ENCODE assay signal across 1 fruit fly cellular context in genomic region chr3R:26036153-26037144, dm6.
TF ChIP-seq lines count a peak whose summit lies in the region.

No protein-coding gene starts in this region.

TF ChIP-seq in whole organism, embryonic, 481 proteins besides CTCF, POLR2A, EP300 and RAD21 (continued from another document):
- peak; percentile 99 for TF ChIP-seq HLHmδ (GFP tag; optimal IDR thresholded peaks at IDR 0.05; lab: Kevin White, UChicago)
- peak; percentile 90 for TF ChIP-seq CG10209 (GFP tag; optimal IDR thresholded peaks at IDR 0.05; lab: Kevin White, UChicago)
- peak; percentile 53; the same call in 1 of the 2 replicates for TF ChIP-seq sisA (GFP tag; IDR thresholded peaks at IDR 0.05; lab: Robert Waterston, UW)
- TF ChIP-seq Hey (tag; optimal IDR thresholded peaks at IDR 0.05; lab: Kevin White, UChicago): no peak
- TF ChIP-seq CG9609 (GFP tag; optimal IDR thresholded peaks at IDR 0.05; lab: Kevin White, UChicago): peak; percentile 60
- no peak for TF ChIP-seq pfk (GFP tag; optimal IDR thresholded peaks at IDR 0.05; lab: Kevin White, UChicago)
- peak; percentile 65 for TF ChIP-seq CG4854 (GFP tag; optimal IDR thresholded peaks at IDR 0.05; lab: Kevin White, UChicago)
- TF ChIP-seq gt (GFP tag; IDR thresholded peaks at IDR 0.05; lab: Robert Waterston, UW): peak; percentile 63; the same call in 1 of the 2 replicates
- TF ChIP-seq Elba2 (GFP tag; optimal IDR thresholded peaks at IDR 0.05; lab: Kevin White, UChicago): peak; percentile 51
- peak; percentile 66 for TF ChIP-seq btn (GFP tag; optimal IDR thresholded peaks at IDR 0.05; lab: Kevin White, UChicago)
- TF ChIP-seq Bteb2 (GFP tag; optimal IDR thresholded peaks at IDR 0.05; lab: Kevin White, UChicago): no peak
- TF ChIP-seq Dref (GFP tag; IDR thresholded peaks at IDR 0.05; lab: Robert Waterston, UW): no peak
- peak; percentile 75 for TF ChIP-seq TFAM (GFP tag; optimal IDR thresholded peaks at IDR 0.05; lab: Kevin White, UChicago)
- no peak for TF ChIP-seq nerfin-2 (GFP tag; IDR thresholded peaks at IDR 0.05; lab: Robert Waterston, UW; ENCODE audit: partially characterized antibody)
- peak; percentile 95 for TF ChIP-seq twi (tag; optimal IDR thresholded peaks at IDR 0.05; lab: Kevin White, UChicago)
- no peak for TF ChIP-seq dimm (GFP tag; IDR thresholded peaks at IDR 0.05; lab: Robert Waterston, UW)
- TF ChIP-seq CG17568 (GFP tag; optimal IDR thresholded peaks at IDR 0.05; lab: Kevin White, UChicago): peak; percentile 82
- TF ChIP-seq CG17829 (tag; optimal IDR thresholded peaks at IDR 0.05; lab: Kevin White, UChicago): peak; percentile 98
- TF ChIP-seq tin (GFP tag; optimal IDR thresholded peaks at IDR 0.05; lab: Kevin White, UChicago): peak; percentile 77
- TF ChIP-seq Oaz (GFP tag; IDR thresholded peaks at IDR 0.05; lab: Robert Waterston, UW): no peak
- peak; percentile 91 for TF ChIP-seq CG7839 (tag; optimal IDR thresholded peaks at IDR 0.05; lab: Kevin White, UChicago)
- peak; percentile 100 for TF ChIP-seq dmrt11E (tag; optimal IDR thresholded peaks at IDR 0.05; lab: Kevin White, UChicago)
- TF ChIP-seq CG1792 (GFP tag; optimal IDR thresholded peaks at IDR 0.05; lab: Kevin White, UChicago): peak; percentile 51
- no peak for TF ChIP-seq CG3726 (GFP tag; IDR thresholded peaks at IDR 0.05; lab: Robert Waterston, UW)
- peak; percentile 62 for TF ChIP-seq CG10543 (GFP tag; optimal IDR thresholded peaks at IDR 0.05; lab: Kevin White, UChicago)
- TF ChIP-seq CG17186 (GFP tag; optimal IDR thresholded peaks at IDR 0.05; lab: Kevin White, UChicago): peak; percentile 58
- TF ChIP-seq row (GFP tag; IDR thresholded peaks at IDR 0.05; lab: Robert Waterston, UW): peak; percentile 82
- peak; percentile 55; the same call in 1 of the 2 replicates for TF ChIP-seq CG32767 (GFP tag; IDR thresholded peaks at IDR 0.05; lab: Robert Waterston, UW)
- no peak for TF ChIP-seq Doc3 (GFP tag; IDR thresholded peaks at IDR 0.05; lab: Robert Waterston, UW; ENCODE audit: partially characterized antibody)
- TF ChIP-seq CG34224 (GFP tag; IDR thresholded peaks at IDR 0.05; lab: Robert Waterston, UW; ENCODE audit: partially characterized antibody): no peak
- TF ChIP-seq klu (GFP tag; IDR thresholded peaks at IDR 0.05; lab: Robert Waterston, UW): no peak
- no peak for TF ChIP-seq ham (GFP tag; IDR thresholded peaks at IDR 0.05; lab: Robert Waterston, UW)
- TF ChIP-seq ERR (GFP tag; optimal IDR thresholded peaks at IDR 0.05; lab: Kevin White, UChicago): no peak
- TF ChIP-seq bsh (GFP tag; optimal IDR thresholded peaks at IDR 0.05; lab: Kevin White, UChicago): peak; percentile 84 to 96
- no peak for TF ChIP-seq gsb (GFP tag; IDR thresholded peaks at IDR 0.05; lab: Robert Waterston, UW)
- no peak for TF ChIP-seq crol (GFP tag; IDR thresholded peaks at IDR 0.05; lab: Robert Waterston, UW)
- TF ChIP-seq al (GFP tag; IDR thresholded peaks at IDR 0.05; lab: Robert Waterston, UW): no peak
- peak; percentile 88 for TF ChIP-seq CG30020 (tag; optimal IDR thresholded peaks at IDR 0.05; lab: Kevin White, UChicago)
